Fruit fly (Drosophila melanogaster) whole organism, wandering third instar larva: ENCODE results near the gene CG13067.

Source experiments
- Hr78 ChIP-seq: fragments of >200 bp; optimal IDR thresholded peaks from 2 replicates; lab custom pipeline; 2017; ENCODE audit warnings: missing biosample characterization, missing genetic modification characterization
- fru ChIP-seq: fragments of 200-800 bp; sonication (Bioruptor generic); optimal IDR thresholded peaks from 3 replicates; lab custom pipeline; 2016; ENCODE audit warnings: missing biosample characterization, mild to moderate bottlenecking, missing genetic modification characterization
- lola ChIP-seq: fragments of >200 bp; optimal IDR thresholded peaks from 2 replicates; lab custom pipeline; 2017; ENCODE audit warnings: missing biosample characterization, missing genetic modification characterization

DNA sequence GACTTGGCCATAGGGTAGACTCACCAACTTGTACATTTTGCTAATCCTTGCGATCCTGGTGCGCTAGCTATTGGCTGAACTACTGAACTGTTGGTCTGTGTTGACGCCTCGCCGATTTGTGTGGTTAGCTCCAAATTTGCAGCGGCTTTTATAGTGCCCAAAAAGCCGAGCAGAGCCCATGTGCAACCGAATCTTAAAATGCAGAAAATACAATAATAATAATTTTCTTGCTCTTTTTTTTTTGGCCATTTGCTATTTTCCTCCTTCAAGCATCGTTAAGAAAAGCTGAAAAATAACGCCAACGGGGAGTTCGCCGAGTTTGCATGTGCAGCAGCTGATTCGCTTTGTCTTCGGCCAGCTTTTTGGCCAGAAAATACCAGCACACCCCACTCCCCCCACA is 37.3 kb downstream of the CG13067 start, which contains the start of gene CG13042:
- TF ChIP-seq fru (no peak), lola (GFP tag; lab: Kevin White, UChicago) (no peak), Hr78 (GFP tag; lab: Kevin White, UChicago) (no peak)
